Worm (Caenorhabditis elegans): Measurements from ENCODE around the gene K08E7.8.

The K08E7.8 gene

ce11 chrIV:12558925-12559450 lies 26.9 kb downstream of the K08E7.8 start, which contains the start of the genes ZK795.2 and ZK795.3:
Gene ZK795.2 (minus strand): TSS chrIV:12558975.
Gene ZK795.3 (plus strand): TSS chrIV:12559365.
- TF ChIP-seq tab-1 (GFP tag; IDR thresholded peaks at IDR 0.05) (no peak), med-1 (GFP tag; optimal IDR thresholded peaks at IDR 0.05; ENCODE audit: insufficient read depth) (no peak), klf-2 (GFP tag; conservative IDR thresholded peaks at IDR 0.05) (no peak), ztf-29 (GFP tag; IDR thresholded peaks at IDR 0.05) (no peak), flt-1 (GFP tag; IDR thresholded peaks at IDR 0.05) (no peak), T22C8.4 (GFP tag; IDR thresholded peaks at IDR 0.05) (no peak), cog-1 (tag; optimal IDR thresholded peaks at IDR 0.05) (no peak), ref-1 (GFP tag; conservative IDR thresholded peaks at IDR 0.05) (no peak), ztf-23 (GFP tag; IDR thresholded peaks at IDR 0.05) (no peak)

ce11 chrIV:12551944-12552343 lies 33.9 kb downstream of the K08E7.8 start:
- TF ChIP-seq klf-2 (GFP tag; conservative IDR thresholded peaks at IDR 0.05) (no peak), cog-1 (tag; optimal IDR thresholded peaks at IDR 0.05) (no peak), T22C8.4 (GFP tag; IDR thresholded peaks at IDR 0.05) (no peak), med-1 (GFP tag; optimal IDR thresholded peaks at IDR 0.05; ENCODE audit: insufficient read depth) (no peak), ztf-29 (GFP tag; IDR thresholded peaks at IDR 0.05) (no peak), ref-1 (GFP tag; conservative IDR thresholded peaks at IDR 0.05) (no peak), tab-1 (GFP tag; IDR thresholded peaks at IDR 0.05) (no peak), flt-1 (GFP tag; IDR thresholded peaks at IDR 0.05) (no peak), ztf-23 (GFP tag; IDR thresholded peaks at IDR 0.05) (no peak)

ce11 chrIV:12549014-12549413 lies 36.9 kb downstream of the K08E7.8 start:
- no peak for TF ChIP-seq flt-1 (GFP tag; IDR thresholded peaks at IDR 0.05)
- no peak for TF ChIP-seq klf-2 (GFP tag; conservative IDR thresholded peaks at IDR 0.05)
- TF ChIP-seq ztf-29 (GFP tag; IDR thresholded peaks at IDR 0.05), result no peak
- no peak for TF ChIP-seq T22C8.4 (GFP tag; IDR thresholded peaks at IDR 0.05)
- no peak for TF ChIP-seq ztf-23 (GFP tag; IDR thresholded peaks at IDR 0.05)
- no peak for TF ChIP-seq tab-1 (GFP tag; IDR thresholded peaks at IDR 0.05)
- no peak for TF ChIP-seq med-1 (GFP tag; optimal IDR thresholded peaks at IDR 0.05; ENCODE audit: insufficient read depth)
- TF ChIP-seq ref-1 (GFP tag; conservative IDR thresholded peaks at IDR 0.05), result no peak
- no peak for TF ChIP-seq cog-1 (tag; optimal IDR thresholded peaks at IDR 0.05)

ce11 chrIV:12547824-12548223 lies 38.0 kb downstream of the K08E7.8 start, which contains the start of gene ipmk-1:
Gene ipmk-1 (plus strand): TSS chrIV:12548124.
- TF ChIP-seq ztf-29 (GFP tag; IDR thresholded peaks at IDR 0.05) (no peak), ref-1 (GFP tag; conservative IDR thresholded peaks at IDR 0.05) (no peak), flt-1 (GFP tag; IDR thresholded peaks at IDR 0.05) (no peak), ztf-23 (GFP tag; IDR thresholded peaks at IDR 0.05) (no peak), cog-1 (tag; optimal IDR thresholded peaks at IDR 0.05) (no peak), klf-2 (GFP tag; conservative IDR thresholded peaks at IDR 0.05) (no peak)

- TF ChIP-seq ref-1 (GFP tag; conservative IDR thresholded peaks at IDR 0.05) (no peak), T22C8.4 (GFP tag; IDR thresholded peaks at IDR 0.05) (no peak), ztf-29 (GFP tag; IDR thresholded peaks at IDR 0.05) (no peak), med-1 (GFP tag; optimal IDR thresholded peaks at IDR 0.05; ENCODE audit: insufficient read depth) (no peak), klf-2 (GFP tag; conservative IDR thresholded peaks at IDR 0.05) (no peak), flt-1 (GFP tag; IDR thresholded peaks at IDR 0.05) (no peak), cog-1 (tag; optimal IDR thresholded peaks at IDR 0.05) (no peak), tab-1 (GFP tag; IDR thresholded peaks at IDR 0.05) (no peak), ztf-23 (GFP tag; IDR thresholded peaks at IDR 0.05) (no peak)
Measured at ce11 chrIV:12545902-12546301, 40.0 kb downstream of the K08E7.8 start.

- TF ChIP-seq T22C8.4 (GFP tag; IDR thresholded peaks at IDR 0.05) (no peak), tab-1 (GFP tag; IDR thresholded peaks at IDR 0.05) (no peak), klf-2 (GFP tag; conservative IDR thresholded peaks at IDR 0.05) (no peak), ztf-29 (GFP tag; IDR thresholded peaks at IDR 0.05) (no peak), ztf-23 (GFP tag; IDR thresholded peaks at IDR 0.05) (no peak), flt-1 (GFP tag; IDR thresholded peaks at IDR 0.05) (no peak), med-1 (GFP tag; optimal IDR thresholded peaks at IDR 0.05; ENCODE audit: insufficient read depth) (no peak), cog-1 (tag; optimal IDR thresholded peaks at IDR 0.05) (no peak), ref-1 (GFP tag; conservative IDR thresholded peaks at IDR 0.05) (no peak)
Measured at ce11 chrIV:12545393-12545792, 40.5 kb downstream of the K08E7.8 start.

- TF ChIP-seq flt-1 (GFP tag; IDR thresholded peaks at IDR 0.05), result 0 out of 2 replicates have a peak, but pooled peaks have one; percentile 43
- TF ChIP-seq T22C8.4 (GFP tag; IDR thresholded peaks at IDR 0.05), result no peak
Measured at ce11 chrIV:12544624-12545023, 41.2 kb downstream of the K08E7.8 start.

- TF ChIP-seq flt-1 (GFP tag; IDR thresholded peaks at IDR 0.05) (no peak), cog-1 (tag; optimal IDR thresholded peaks at IDR 0.05) (no peak), ztf-23 (GFP tag; IDR thresholded peaks at IDR 0.05) (no peak), T22C8.4 (GFP tag; IDR thresholded peaks at IDR 0.05) (no peak), klf-2 (GFP tag; conservative IDR thresholded peaks at IDR 0.05) (no peak)
Measured at ce11 chrIV:12542011-12542410, 43.9 kb downstream of the K08E7.8 start, which contains the start of gene ham-1. Gene ham-1 (plus strand): TSS chrIV:12542183.

ce11 chrIV:12540242-12540641 lies 45.6 kb downstream of the K08E7.8 start:
- TF ChIP-seq flt-1 (GFP tag; IDR thresholded peaks at IDR 0.05) (no peak), T22C8.4 (GFP tag; IDR thresholded peaks at IDR 0.05) (no peak)

- TF ChIP-seq med-1 (GFP tag; optimal IDR thresholded peaks at IDR 0.05; ENCODE audit: insufficient read depth) (no peak), klf-2 (GFP tag; conservative IDR thresholded peaks at IDR 0.05) (no peak), cog-1 (tag; optimal IDR thresholded peaks at IDR 0.05) (no peak), tab-1 (GFP tag; IDR thresholded peaks at IDR 0.05) (no peak), T22C8.4 (GFP tag; IDR thresholded peaks at IDR 0.05) (no peak)
Measured at ce11 chrIV:12537694-12538093, 48.2 kb downstream of the K08E7.8 start.

All from whole organism, midembryonic.